Worm (Caenorhabditis elegans) whole organism, early embryonic: ENCODE measurements around the gene del-8.

Experiments
- B0310.2 ChIP-seq: sonication (generic microtip); optimal IDR thresholded peaks from 2 replicates; lab custom pipeline; 2016; ENCODE audit warnings: mild to moderate bottlenecking, missing genetic modification characterization, missing compliant biosample characterization
- F13C5.2 ChIP-seq: sonication (generic microtip); optimal IDR thresholded peaks from 2 replicates; lab custom pipeline; 2017; ENCODE audit warnings: mild to moderate bottlenecking, missing genetic modification characterization, inconsistent platforms, missing compliant biosample characterization
- aly-1 ChIP-seq: sonication (generic microtip); optimal IDR thresholded peaks from 2 replicates; lab custom pipeline; 2016; ENCODE audit warnings: missing genetic modification characterization, missing compliant biosample characterization
- ama-1 ChIP-seq: fragments of 150-350 bp; optimal IDR thresholded peaks from 2 replicates; lab custom pipeline; 2014
- ceh-13 ChIP-seq: fragments of 200-800 bp; sonication (Bioruptor generic); optimal IDR thresholded peaks from 2 replicates; lab custom pipeline; 2018; ENCODE audit warnings: mild to moderate bottlenecking, missing genetic modification characterization, missing compliant biosample characterization
- ceh-36 ChIP-seq: sonication (generic microtip); optimal IDR thresholded peaks from 2 replicates; lab custom pipeline; 2016; ENCODE audit warnings: missing genetic modification characterization, inconsistent platforms, missing compliant biosample characterization
- ets-7 ChIP-seq: sonication (generic microtip); optimal IDR thresholded peaks from 2 replicates; lab custom pipeline; 2016; ENCODE audit warnings: missing genotype, missing genetic modification characterization, missing compliant biosample characterization
- flt-1 ChIP-seq: fragments of 200-800 bp; sonication (Bioruptor generic); IDR thresholded peaks from 2 replicates; pipeline ENCODE4 v1.3.6; 2022; ENCODE audit warnings: missing genetic modification characterization, missing compliant biosample characterization
- hmbx-1 ChIP-seq: sonication (generic microtip); optimal IDR thresholded peaks from 2 replicates; lab custom pipeline; 2016; ENCODE audit warnings: mild to moderate bottlenecking, missing genetic modification characterization, missing compliant biosample characterization
- hmg-4 ChIP-seq: fragments of 200-800 bp; sonication (Bioruptor generic); optimal IDR thresholded peaks from 2 replicates; lab custom pipeline; 2018; ENCODE audit warnings: mild to moderate bottlenecking, missing genetic modification characterization, missing compliant biosample characterization
- hnd-1 ChIP-seq: sonication (generic microtip); optimal IDR thresholded peaks from 2 replicates; lab custom pipeline; 2016; ENCODE audit warnings: missing genetic modification characterization, missing compliant biosample characterization
- pes-1 ChIP-seq: fragments of 200-800 bp; sonication (Bioruptor generic); IDR thresholded peaks from 2 replicates; pipeline ENCODE4 v1.3.6; 2022; ENCODE audit warnings: missing genetic modification reagents, missing genetic modification characterization, missing compliant biosample characterization
- scrt-1 ChIP-seq: fragments of 200-800 bp; sonication (Bioruptor generic); IDR thresholded peaks from 2 replicates; pipeline ENCODE4 v1.3.6; 2022; ENCODE audit warnings: missing genetic modification characterization, missing compliant biosample characterization
- sea-1 ChIP-seq: fragments of 200-800 bp; sonication (Bioruptor generic); conservative IDR thresholded peaks from 2 replicates; pipeline ENCODE4 v1.3.6; 2022; ENCODE audit warnings: missing genetic modification characterization, missing compliant biosample characterization
- tbx-11 ChIP-seq: fragments of 200-800 bp; sonication (Bioruptor generic); IDR thresholded peaks from 2 replicates; pipeline ENCODE4 v1.3.6; 2022; ENCODE audit warnings: missing genetic modification characterization, missing compliant biosample characterization
- tbx-37 ChIP-seq: fragments of 200-800 bp; sonication (Bioruptor generic); conservative IDR thresholded peaks from 2 replicates; pipeline ENCODE4 v1.3.6; 2022; ENCODE audit warnings: missing genetic modification reagents, missing genetic modification characterization, missing compliant biosample characterization
- tra-4 ChIP-seq: sonication (generic microtip); optimal IDR thresholded peaks from 2 replicates; lab custom pipeline; 2017; ENCODE audit warnings: missing genetic modification characterization, missing compliant biosample characterization

The del-8 gene

DNA sequence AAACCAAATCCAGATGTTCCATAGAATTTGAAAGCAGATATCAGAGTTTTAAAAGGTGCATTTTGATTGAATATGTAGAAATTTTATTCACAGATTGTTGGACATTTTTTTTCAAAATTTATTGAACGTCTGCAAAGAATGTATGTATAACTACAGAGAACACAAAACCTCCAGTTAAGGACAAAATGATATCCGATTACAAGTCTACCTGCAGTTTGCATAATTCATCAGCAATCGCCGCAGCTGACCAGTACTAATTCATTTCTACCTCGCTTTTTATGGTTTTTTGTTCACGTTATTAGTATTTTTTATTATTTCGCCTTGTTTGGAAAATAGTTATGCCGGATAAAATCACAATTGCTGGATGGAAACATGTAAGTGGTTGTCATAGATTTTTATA is at the start of gene del-8:
del-8 (plus strand) TSS at position 301 of the 400 bp plus-strand sequence.
- TF ChIP-seq B0310.2 (tag; lab: Kevin White, UChicago) (no peak), hmg-4 (GFP tag; lab: Kevin White, UChicago) (no peak), tbx-11 (GFP tag; lab: Robert Waterston, UW) (no peak), ama-1 (lab: Kevin White, UChicago) (no peak), hnd-1 (tag; lab: Kevin White, UChicago) (no peak), flt-1 (no peak), scrt-1 (GFP tag; lab: Robert Waterston, UW) (no peak), pes-1 (no peak), tbx-37 (no peak), hmbx-1 (no peak), ets-7 (tag; lab: Kevin White, UChicago) (no peak), ceh-13 (no peak), aly-1 (tag; lab: Kevin White, UChicago) (no peak), tra-4 (tag; lab: Kevin White, UChicago) (no peak), F13C5.2 (tag; lab: Kevin White, UChicago) (no peak), sea-1 (no peak), ceh-36 (tag; lab: Kevin White, UChicago) (no peak)

DNA sequence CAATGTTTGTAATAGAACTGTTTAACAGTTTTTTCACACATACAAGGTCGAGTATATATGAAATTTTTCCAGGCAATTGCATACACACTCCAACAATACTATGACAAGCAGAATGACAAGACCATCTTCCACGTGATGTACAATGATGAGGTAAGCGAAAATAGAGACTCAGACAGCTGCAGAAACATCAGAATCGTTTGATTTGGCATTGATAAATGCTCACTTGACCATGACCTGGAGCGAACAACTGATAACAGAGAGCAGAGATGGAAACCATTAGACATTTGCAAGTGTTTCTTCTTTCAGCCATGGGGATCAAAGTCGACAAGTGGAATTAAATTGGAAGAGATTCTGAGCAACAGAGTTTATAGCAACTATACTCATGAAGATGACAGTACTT is 48.8 kb upstream of the del-8 start:
- TF ChIP-seq ceh-13 (no peak), scrt-1 (GFP tag; lab: Robert Waterston, UW) (no peak), B0310.2 (tag; lab: Kevin White, UChicago) (no peak), tbx-11 (GFP tag; lab: Robert Waterston, UW) (no peak), hnd-1 (tag; lab: Kevin White, UChicago) (no peak), ceh-36 (tag; lab: Kevin White, UChicago) (no peak), tra-4 (tag; lab: Kevin White, UChicago) (no peak), ets-7 (tag; lab: Kevin White, UChicago) (no peak), pes-1 (no peak)

DNA sequence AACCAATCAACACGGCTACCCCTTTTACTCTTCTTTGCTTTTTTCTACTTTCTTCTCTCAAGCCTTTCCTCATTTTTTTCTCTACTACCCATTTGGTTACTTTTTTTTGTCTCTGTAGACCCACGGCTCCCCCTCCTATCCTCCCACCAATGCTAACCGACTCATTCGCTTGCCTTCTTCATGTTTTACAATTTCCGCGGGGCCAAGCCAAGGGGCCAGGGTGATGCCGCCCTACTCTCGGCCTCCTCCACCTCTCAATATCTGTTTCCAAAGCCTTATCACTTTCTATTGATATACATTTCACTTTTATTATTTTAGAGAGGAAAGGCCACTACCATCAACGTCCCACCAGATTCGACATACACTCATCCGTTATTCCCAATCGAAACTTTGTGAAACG is 45.9 kb upstream of the del-8 start, which contains the start of gene F49E2.5:
F49E2.5 (plus strand) TSS at position 301 of the 400 bp plus-strand sequence.
- TF ChIP-seq hnd-1 (tag; lab: Kevin White, UChicago), result no peak
- TF ChIP-seq F13C5.2 (tag; lab: Kevin White, UChicago), result no peak
- no peak for TF ChIP-seq ets-7 (tag; lab: Kevin White, UChicago)
- TF ChIP-seq sea-1, result no peak
- no peak for TF ChIP-seq ceh-13

DNA sequence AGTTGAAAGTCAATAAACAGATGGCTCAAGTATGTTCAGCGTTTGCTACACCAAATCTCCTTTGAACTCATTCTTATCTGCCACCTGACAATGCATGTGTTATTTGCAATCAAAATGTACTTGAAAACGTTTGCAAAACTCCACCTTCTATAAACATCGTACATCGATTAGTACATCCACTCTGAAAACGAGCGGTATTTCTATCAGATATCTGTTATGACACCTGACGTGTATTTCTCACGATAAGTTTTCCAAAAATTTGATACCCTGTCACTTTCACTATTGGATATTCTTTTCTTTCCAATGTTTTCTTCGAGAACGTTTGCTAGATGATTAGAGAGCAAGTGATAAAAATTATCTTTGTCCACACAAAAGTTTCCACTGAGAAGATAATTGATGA is 44.8 kb upstream of the del-8 start:
- TF ChIP-seq ceh-36 (tag; lab: Kevin White, UChicago) (no peak), ets-7 (tag; lab: Kevin White, UChicago) (no peak), flt-1 (no peak), ceh-13 (no peak), hnd-1 (tag; lab: Kevin White, UChicago) (no peak), ama-1 (lab: Kevin White, UChicago) (no peak), tra-4 (tag; lab: Kevin White, UChicago) (no peak), sea-1 (no peak), hmbx-1 (no peak), tbx-11 (GFP tag; lab: Robert Waterston, UW) (no peak), pes-1 (no peak), scrt-1 (GFP tag; lab: Robert Waterston, UW) (no peak)

DNA sequence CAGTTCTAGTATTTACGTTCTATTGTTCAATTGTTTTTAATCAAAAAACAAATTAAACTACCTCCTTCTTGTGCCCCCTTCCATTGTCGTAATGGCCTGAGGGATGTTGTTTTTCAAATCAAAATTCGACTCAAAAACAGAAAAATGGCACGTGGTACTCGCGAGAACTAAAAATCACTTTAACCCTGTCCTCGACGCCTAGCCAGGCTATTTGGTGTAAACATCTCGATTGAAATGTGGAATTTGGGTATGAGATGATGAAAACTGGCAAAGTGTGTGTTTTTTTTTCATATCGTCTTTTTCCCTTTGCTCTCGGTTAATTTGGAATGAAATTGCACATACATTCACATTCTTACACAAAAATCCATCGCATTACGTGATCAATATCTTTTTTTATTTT is 42.6 kb upstream of the del-8 start:
- TF ChIP-seq hnd-1 (tag; lab: Kevin White, UChicago), result no peak
- TF ChIP-seq hmbx-1, result no peak
- no peak for TF ChIP-seq ceh-13
- no peak for TF ChIP-seq aly-1 (tag; lab: Kevin White, UChicago)
- TF ChIP-seq tra-4 (tag; lab: Kevin White, UChicago), result no peak
- no peak for TF ChIP-seq hmg-4 (GFP tag; lab: Kevin White, UChicago)
- TF ChIP-seq tbx-11 (GFP tag; lab: Robert Waterston, UW), result no peak

- TF ChIP-seq tbx-37, result no peak
- no peak for TF ChIP-seq tra-4 (tag; lab: Kevin White, UChicago)
- TF ChIP-seq flt-1, result no peak
- TF ChIP-seq aly-1 (tag; lab: Kevin White, UChicago), result no peak
- TF ChIP-seq pes-1, result no peak
- TF ChIP-seq ceh-13, result no peak
- no peak for TF ChIP-seq scrt-1 (GFP tag; lab: Robert Waterston, UW)
- TF ChIP-seq ceh-36 (tag; lab: Kevin White, UChicago), result no peak
- no peak for TF ChIP-seq ets-7 (tag; lab: Kevin White, UChicago)
These were observed 41.9 kb upstream of the del-8 start for ce11 chrX:9547264-9547751.

DNA sequence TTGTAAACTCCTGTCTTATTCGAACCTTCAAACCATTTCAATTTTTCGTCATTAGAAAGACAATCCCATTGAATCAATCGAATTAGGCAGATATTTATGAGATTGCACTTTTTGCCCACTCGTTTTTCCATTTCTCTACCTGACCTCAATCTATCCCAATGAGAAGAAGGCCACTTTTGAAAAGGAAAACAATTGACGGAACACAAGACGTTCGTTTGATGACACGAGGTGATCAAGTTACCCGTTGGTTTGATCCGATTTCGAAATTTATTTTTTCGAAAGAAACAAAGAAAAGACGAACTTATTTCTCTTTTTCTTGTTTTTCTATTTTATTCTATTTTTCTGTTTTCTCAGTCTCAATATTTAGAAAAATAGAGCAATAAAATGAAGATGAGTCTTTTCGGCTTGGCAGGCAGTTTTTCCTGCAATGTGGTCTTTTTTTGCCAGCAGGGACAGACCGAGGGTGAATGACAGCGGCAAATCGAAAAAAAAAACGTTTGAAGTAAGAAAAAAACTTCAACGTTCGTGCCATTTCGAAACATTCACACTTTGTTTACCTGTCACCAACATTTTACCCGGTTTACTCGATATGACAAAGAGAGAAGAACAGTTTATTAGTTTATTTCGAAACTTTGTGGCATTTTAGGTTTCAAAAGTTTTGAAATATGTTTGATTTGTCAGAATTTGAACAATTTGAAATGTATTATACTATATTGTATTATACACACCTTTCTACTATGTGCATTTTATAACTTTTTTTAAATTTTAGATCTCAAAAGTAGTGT is 41.0 kb upstream of the del-8 start:
- TF ChIP-seq pes-1 (no peak), flt-1 (no peak), ceh-36 (tag; lab: Kevin White, UChicago) (no peak), tbx-37 (no peak), hmg-4 (GFP tag; lab: Kevin White, UChicago) (no peak), ceh-13 (no peak), scrt-1 (GFP tag; lab: Robert Waterston, UW) (no peak), sea-1 (no peak), B0310.2 (tag; lab: Kevin White, UChicago) (no peak), tbx-11 (GFP tag; lab: Robert Waterston, UW) (no peak), ets-7 (tag; lab: Kevin White, UChicago) (no peak), tra-4 (tag; lab: Kevin White, UChicago) (no peak)

DNA sequence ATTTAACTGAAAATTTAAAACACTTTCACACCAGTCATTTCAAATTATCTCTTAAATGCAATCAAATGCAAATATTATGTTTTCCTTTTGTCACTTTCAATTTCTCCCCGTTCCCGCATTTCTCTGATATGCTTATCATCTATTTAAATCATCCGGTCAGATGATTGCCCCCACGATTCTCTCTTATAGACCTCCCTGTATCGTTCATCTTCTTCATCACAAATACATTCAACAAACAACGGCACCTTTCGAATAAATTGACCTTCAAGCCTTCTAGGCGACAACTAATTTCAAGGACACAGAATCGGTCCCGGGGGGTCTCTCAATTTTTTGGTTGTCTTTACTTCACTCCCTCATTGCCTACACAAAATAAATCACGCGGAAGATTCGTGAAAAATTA is 40.3 kb upstream of the del-8 start:
- TF ChIP-seq hmg-4 (GFP tag; lab: Kevin White, UChicago), result no peak
- TF ChIP-seq sea-1, result no peak
